Fruit fly (Drosophila melanogaster) whole organism, wandering third instar larva: ENCODE measurements around the gene CG3097.

ENCODE experiments used
- Abd-B ChIP-seq: fragments of >200 bp; optimal IDR thresholded peaks from 2 replicates; lab custom pipeline; 2017; ENCODE audit warnings: missing biosample characterization, missing genetic modification characterization
- CrebA ChIP-seq: fragments of 200-800 bp; sonication (Bioruptor generic); optimal IDR thresholded peaks from 2 replicates; lab custom pipeline; 2016; ENCODE audit warnings: missing biosample characterization, mild to moderate bottlenecking, missing genetic modification characterization, borderline replicate concordance
- Dfd ChIP-seq: fragments of >200 bp; optimal IDR thresholded peaks from 2 replicates; lab custom pipeline; 2017; ENCODE audit warnings: missing biosample characterization, missing genetic modification characterization
- Myc ChIP-seq: fragments of >200 bp; optimal IDR thresholded peaks from 2 replicates; lab custom pipeline; 2017
- h ChIP-seq: fragments of 200-800 bp; sonication (Bioruptor generic); optimal IDR thresholded peaks from 3 replicates; lab custom pipeline; 2016; ENCODE audit warnings: missing biosample characterization, mild to moderate bottlenecking, missing genetic modification characterization
- lola ChIP-seq: fragments of >200 bp; optimal IDR thresholded peaks from 2 replicates; lab custom pipeline; 2017; ENCODE audit warnings: missing biosample characterization, missing genetic modification characterization
- psq ChIP-seq: fragments of 200-800 bp; sonication (Bioruptor generic); optimal IDR thresholded peaks from 3 replicates; lab custom pipeline; 2017; ENCODE audit warnings: missing biosample characterization, mild to moderate bottlenecking, missing genetic modification characterization, moderate library complexity
- sage ChIP-seq: fragments of 200-800 bp; sonication (Bioruptor generic); optimal IDR thresholded peaks from 2 replicates; lab custom pipeline; 2016; ENCODE audit warnings: missing biosample characterization, mild to moderate bottlenecking, missing genetic modification characterization
- usp ChIP-seq: fragments of >200 bp; optimal IDR thresholded peaks from 2 replicates; lab custom pipeline; 2017; ENCODE audit warnings: missing biosample characterization, missing genetic modification characterization

dm6 chrX:5804377-5804776, 33.8 kb upstream of the CG3097 start, which contains the start of gene Cpr5C:
- no peak for TF ChIP-seq Dfd (GFP tag; lab: Kevin White, UChicago)
- no peak for TF ChIP-seq usp (GFP tag; lab: Kevin White, UChicago)
- TF ChIP-seq lola (GFP tag; lab: Kevin White, UChicago): no peak
- TF ChIP-seq h (GFP tag; lab: Kevin White, UChicago): no peak
- TF ChIP-seq psq (GFP tag; lab: Kevin White, UChicago): no peak
- TF ChIP-seq Myc (lab: Kevin White, UChicago): no peak
- TF ChIP-seq Abd-B (GFP tag; lab: Kevin White, UChicago): no peak
- TF ChIP-seq sage (GFP tag; lab: Kevin White, UChicago): no peak
- no peak for TF ChIP-seq CrebA (GFP tag; lab: Kevin White, UChicago)
